Fruit fly (Drosophila melanogaster) whole organism, adult: ENCODE data around the gene CG42613.

Source experiments
- CG11617 ChIP-seq: fragments of 200-800 bp; sonication (Bioruptor generic); optimal IDR thresholded peaks from 2 replicates; lab custom pipeline; 2017; ENCODE audit warnings: mild to moderate bottlenecking, missing biosample characterization, missing genetic modification reagents, missing genetic modification characterization
- CG12768 ChIP-seq: fragments of 200-800 bp; sonication (Bioruptor generic); optimal IDR thresholded peaks from 2 replicates; lab custom pipeline; 2017; ENCODE audit warnings: missing biosample characterization, missing genetic modification characterization, mild to moderate bottlenecking, moderate library complexity, missing genetic modification reagents
- CG14711 ChIP-seq: fragments of 200-800 bp; sonication (Bioruptor generic); optimal IDR thresholded peaks from 2 replicates; lab custom pipeline; 2018; ENCODE audit warnings: missing biosample characterization, mild to moderate bottlenecking, missing genetic modification characterization, moderate library complexity
- CG1620 ChIP-seq: fragments of 200-800 bp; sonication (Bioruptor generic); optimal IDR thresholded peaks from 2 replicates; lab custom pipeline; 2016; ENCODE audit warnings: missing biosample characterization, missing genetic modification characterization
- CG33017 ChIP-seq: fragments of 200-800 bp; sonication (Bioruptor generic); optimal IDR thresholded peaks from 2 replicates; lab custom pipeline; 2018; ENCODE audit warnings: missing biosample characterization, mild to moderate bottlenecking, missing genetic modification characterization, moderate library complexity
- CG5204 ChIP-seq: fragments of 200-800 bp; sonication (Bioruptor generic); optimal IDR thresholded peaks from 2 replicates; lab custom pipeline; 2016; ENCODE audit warnings: missing biosample characterization, missing genetic modification characterization
- CG7045 ChIP-seq: fragments of 200-800 bp; sonication (Bioruptor generic); optimal IDR thresholded peaks from 2 replicates; lab custom pipeline; 2017; ENCODE audit warnings: missing biosample characterization, mild to moderate bottlenecking, missing genetic modification characterization
- CG7101 ChIP-seq: fragments of 200-800 bp; sonication (Bioruptor generic); optimal IDR thresholded peaks from 2 replicates; lab custom pipeline; 2018; ENCODE audit warnings: missing biosample characterization, mild to moderate bottlenecking, missing genetic modification characterization, moderate library complexity
- Clk ChIP-seq: fragments of 200-800 bp; sonication (Bioruptor generic); optimal IDR thresholded peaks from 2 replicates; lab custom pipeline; 2017; ENCODE audit warnings: missing biosample characterization, missing genetic modification characterization
- Crg-1 ChIP-seq: fragments of 200-800 bp; sonication (Bioruptor generic); optimal IDR thresholded peaks from 2 replicates; lab custom pipeline; 2016; ENCODE audit warnings: missing biosample characterization, missing genetic modification characterization
- Hr96 ChIP-seq: fragments of 200-800 bp; sonication (Bioruptor generic); optimal IDR thresholded peaks from 2 replicates; lab custom pipeline; 2016; ENCODE audit warnings: missing biosample characterization, missing genetic modification characterization
- Mnt ChIP-seq: fragments of 200-800 bp; sonication (Bioruptor generic); optimal IDR thresholded peaks from 2 replicates; lab custom pipeline; 2016; ENCODE audit warnings: missing biosample characterization, mild to moderate bottlenecking, missing genetic modification characterization
- bab1 ChIP-seq: fragments of 200-800 bp; sonication (Bioruptor generic); optimal IDR thresholded peaks from 3 replicates; lab custom pipeline; 2019; ENCODE audit warnings: missing biosample characterization, mild to moderate bottlenecking, missing genetic modification characterization, moderate library complexity
- cic ChIP-seq: fragments of 200-800 bp; sonication (Bioruptor generic); optimal IDR thresholded peaks from 2 replicates; lab custom pipeline; 2017; ENCODE audit warnings: missing biosample characterization, mild to moderate bottlenecking, missing genetic modification characterization, moderate library complexity
- cnc ChIP-seq, 2 experiments: fragments of >200 bp; optimal IDR thresholded peaks; 2 replicates each; lab custom pipeline; 2017
- kay ChIP-seq: fragments of 200-800 bp; sonication (Bioruptor generic); peaks from one replicate; lab custom pipeline; 2016; ENCODE audit warnings: missing biosample characterization, missing genetic modification characterization, borderline replicate concordance
- ovo ChIP-seq: fragments of 200-800 bp; sonication (Bioruptor generic); optimal IDR thresholded peaks from 2 replicates; lab custom pipeline; 2016; ENCODE audit warnings: missing biosample characterization, missing genetic modification characterization
- pad ChIP-seq: fragments of 200-800 bp; sonication (Bioruptor generic); optimal IDR thresholded peaks from 3 replicates; lab custom pipeline; 2017; ENCODE audit warnings: missing biosample characterization, missing genetic modification characterization, mild to moderate bottlenecking, moderate library complexity, missing genetic modification reagents
- tj ChIP-seq: fragments of 200-800 bp; sonication (Bioruptor generic); optimal IDR thresholded peaks from 3 replicates; lab custom pipeline; 2017; ENCODE audit warnings: missing biosample characterization, mild to moderate bottlenecking, missing genetic modification characterization, moderate library complexity
- toe ChIP-seq: fragments of 200-800 bp; sonication (Bioruptor generic); optimal IDR thresholded peaks from 2 replicates; lab custom pipeline; 2016; ENCODE audit warnings: missing biosample characterization, missing genetic modification characterization

CG42613 gene

DNA sequence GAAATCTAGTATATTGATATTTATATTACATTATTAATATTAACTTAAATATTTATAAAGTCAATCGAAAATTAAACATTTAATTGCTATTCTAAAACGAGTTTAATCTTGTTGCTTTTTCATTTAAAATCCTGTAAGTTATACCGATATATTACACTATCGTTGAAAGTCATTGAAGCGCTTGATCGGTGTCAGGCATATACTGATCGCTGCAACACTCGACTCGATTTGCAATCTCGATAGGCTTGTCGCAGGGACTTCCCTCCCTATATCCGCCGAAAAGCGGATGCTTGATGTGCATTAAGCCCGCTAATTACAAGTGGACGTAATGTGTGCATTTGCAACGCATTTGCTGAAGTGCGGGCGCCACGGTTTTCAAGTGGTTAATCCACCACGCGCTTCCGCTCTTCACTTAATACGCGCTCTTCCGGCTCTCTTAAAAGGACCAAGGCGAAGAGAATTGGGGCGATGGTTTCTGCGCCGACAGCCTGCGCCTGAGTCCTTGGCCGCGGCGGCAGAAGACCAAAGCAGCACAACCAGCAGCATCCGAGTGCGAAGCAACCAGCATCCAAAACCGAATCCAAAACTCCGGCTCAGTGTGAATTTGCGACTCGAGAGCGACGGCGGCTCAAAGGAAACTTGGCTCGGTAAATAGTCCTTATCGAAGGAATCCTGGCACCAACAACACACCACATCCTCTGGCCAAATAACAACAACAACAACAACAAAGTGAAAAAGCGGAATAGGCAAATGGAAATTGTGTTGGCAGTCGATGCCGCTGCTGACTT lies at the start of gene CG42613:
CG42613 (plus strand) TSS at position 279 of the 788 bp plus-strand sequence.
- peak; percentile 32 for TF ChIP-seq kay (GFP tag; lab: Kevin White, UChicago)
- TF ChIP-seq toe (GFP tag; lab: Kevin White, UChicago) = no peak

DNA sequence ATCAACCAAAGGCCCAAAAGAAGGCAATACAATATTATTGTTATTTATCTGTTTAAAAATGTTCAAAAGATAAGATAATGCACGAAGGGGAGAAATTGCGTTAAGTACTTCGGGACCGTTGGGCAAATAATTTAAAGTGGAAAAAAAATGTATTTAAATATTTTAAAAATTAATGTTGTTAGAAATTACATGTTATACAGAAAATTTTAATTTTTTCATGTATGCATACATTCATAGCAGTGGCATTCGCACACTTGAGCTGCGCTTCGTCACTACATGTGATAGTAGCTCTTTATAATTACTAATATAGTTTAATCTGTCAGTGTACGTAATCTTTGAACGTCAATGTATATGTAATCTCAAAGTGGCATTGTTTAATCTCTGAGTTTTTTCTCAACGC lies 33.8 kb upstream of the CG42613 start:
- TF ChIP-seq Mnt (GFP tag; lab: Kevin White, UChicago) (no peak), CG7101 (peak; percentile 42), toe (GFP tag; lab: Kevin White, UChicago) (no peak), CG33017 (tag; lab: Kevin White, UChicago) (peak; percentile 11), CG11617 (GFP tag; lab: Kevin White, UChicago) (peak; percentile 1), Crg-1 (no peak), Hr96 (GFP tag; lab: Kevin White, UChicago) (no peak), Clk (GFP tag; lab: Kevin White, UChicago) (no peak), cnc (optimal IDR thresholded peaks at IDR 0.05; lab: Kevin White, UChicago) (no peak), tj (no peak), CG14711 (tag; lab: Kevin White, UChicago) (peak; percentile 19), pad (GFP tag; lab: Kevin White, UChicago) (peak; percentile 27), CG1620 (no peak), bab1 (GFP tag; lab: Kevin White, UChicago) (no peak), CG5204 (no peak), CG12768 (GFP tag; lab: Kevin White, UChicago) (no peak), CG7045 (GFP tag; lab: Kevin White, UChicago) (no peak), cic (GFP tag; lab: Kevin White, UChicago) (no peak), kay (GFP tag; lab: Kevin White, UChicago) (peak; percentile 44), ovo (GFP tag; lab: Kevin White, UChicago) (no peak)

DNA sequence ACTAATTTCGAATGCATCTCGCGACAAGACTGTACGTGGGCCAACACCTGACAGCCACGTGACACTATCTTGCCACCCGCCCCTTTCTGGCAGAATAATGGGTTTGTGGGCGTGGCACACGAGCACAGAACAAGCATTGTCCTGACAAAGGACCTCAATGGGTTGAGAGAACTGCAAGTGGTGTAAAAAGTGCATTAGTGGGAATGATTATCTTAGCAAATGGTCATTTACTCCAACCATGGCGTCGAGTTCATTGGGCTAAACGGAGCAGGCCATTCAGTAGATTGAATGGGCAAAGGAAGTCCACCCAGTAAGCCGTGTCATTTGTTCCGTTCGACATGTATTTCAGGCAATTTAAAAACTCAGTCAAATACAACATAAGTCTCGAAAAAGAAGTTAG lies 31.2 kb upstream of the CG42613 start, which contains the start of gene CG14297:
CG14297 (plus strand) TSS at position 301 of the 400 bp plus-strand sequence.
- TF ChIP-seq Clk (GFP tag; lab: Kevin White, UChicago) (no peak), CG14711 (tag; lab: Kevin White, UChicago) (no peak), CG7045 (GFP tag; lab: Kevin White, UChicago) (no peak), Mnt (GFP tag; lab: Kevin White, UChicago) (no peak), CG5204 (no peak), Hr96 (GFP tag; lab: Kevin White, UChicago) (no peak), cnc (optimal IDR thresholded peaks at IDR 0.05; lab: Kevin White, UChicago) (no peak), tj (no peak), cic (GFP tag; lab: Kevin White, UChicago) (no peak), Crg-1 (no peak), CG7101 (no peak)

DNA sequence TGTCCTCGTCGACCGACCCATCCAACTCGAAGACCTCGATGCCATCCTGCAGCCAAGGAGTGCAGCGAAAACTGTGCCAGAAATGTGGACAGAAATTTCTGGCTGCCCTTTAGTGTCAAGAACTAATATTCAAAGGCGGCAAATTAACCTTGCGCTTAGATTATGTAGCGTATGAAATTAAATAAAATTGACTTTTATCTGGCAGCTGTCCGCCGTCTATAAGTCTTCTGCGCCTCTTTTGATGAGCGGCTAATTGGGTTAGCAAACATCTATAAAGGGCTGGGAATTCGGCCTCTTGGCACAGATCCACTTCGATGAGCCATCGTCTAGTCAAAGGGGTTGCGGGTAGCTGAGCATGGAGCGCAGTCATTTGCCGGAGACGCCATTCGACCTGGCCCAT lies 29.9 kb upstream of the CG42613 start, which contains the start of gene Rh2:
Rh2 (plus strand) TSS at position 301 of the 400 bp plus-strand sequence.
- no peak for TF ChIP-seq Crg-1
- no peak for TF ChIP-seq cnc (optimal IDR thresholded peaks at IDR 0.05; lab: Kevin White, UChicago)
- no peak for TF ChIP-seq CG5204
- TF ChIP-seq CG11617 (GFP tag; lab: Kevin White, UChicago) = no peak

DNA sequence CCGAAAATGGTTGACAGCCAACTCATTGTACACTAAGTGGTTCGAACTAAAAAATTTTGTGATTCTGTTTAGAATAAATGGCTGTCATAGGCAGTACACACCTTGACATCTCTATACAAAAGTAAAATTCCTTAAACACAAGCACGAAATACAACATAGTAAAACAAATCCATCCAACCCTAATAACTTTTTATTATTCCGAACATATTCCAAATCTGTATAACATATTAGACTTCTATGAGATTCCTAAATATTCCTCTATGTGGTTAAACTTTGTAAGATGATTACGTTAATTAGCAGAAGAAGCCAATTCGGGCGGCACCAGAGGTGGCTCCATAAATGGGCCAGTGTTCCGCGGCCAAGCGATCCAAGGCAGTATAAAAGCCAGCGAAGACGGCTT lies 26.8 kb upstream of the CG42613 start, which contains the start of gene CG14294:
CG14294 (minus strand) TSS at position 101 of the 400 bp plus-strand sequence.
- TF ChIP-seq kay (GFP tag; lab: Kevin White, UChicago) = no peak
- no peak for TF ChIP-seq tj
- TF ChIP-seq CG7101 = no peak

DNA sequence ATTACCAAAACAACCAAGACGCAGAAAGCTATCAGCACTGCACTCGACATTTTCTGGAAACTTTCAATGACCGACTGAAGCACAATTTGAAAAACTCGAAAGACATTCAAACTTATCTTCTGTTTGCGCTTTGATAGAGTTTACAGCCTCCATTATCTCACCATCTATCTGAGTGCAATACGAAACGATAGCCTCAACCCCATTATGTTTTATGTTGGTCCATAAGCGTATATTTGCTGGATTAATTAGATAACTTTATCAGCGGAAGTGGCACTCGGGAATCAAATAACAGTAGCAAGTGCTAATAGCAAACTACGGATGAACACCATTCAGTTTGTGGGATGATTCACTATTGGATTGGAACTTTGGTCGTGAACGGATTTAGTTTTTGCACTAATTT lies 26.1 kb upstream of the CG42613 start, which contains the start of gene CG34284:
CG34284 (minus strand) TSS at position 76 of the 400 bp plus-strand sequence.
- TF ChIP-seq pad (GFP tag; lab: Kevin White, UChicago) (no peak), CG33017 (tag; lab: Kevin White, UChicago) (peak; percentile 52)

DNA sequence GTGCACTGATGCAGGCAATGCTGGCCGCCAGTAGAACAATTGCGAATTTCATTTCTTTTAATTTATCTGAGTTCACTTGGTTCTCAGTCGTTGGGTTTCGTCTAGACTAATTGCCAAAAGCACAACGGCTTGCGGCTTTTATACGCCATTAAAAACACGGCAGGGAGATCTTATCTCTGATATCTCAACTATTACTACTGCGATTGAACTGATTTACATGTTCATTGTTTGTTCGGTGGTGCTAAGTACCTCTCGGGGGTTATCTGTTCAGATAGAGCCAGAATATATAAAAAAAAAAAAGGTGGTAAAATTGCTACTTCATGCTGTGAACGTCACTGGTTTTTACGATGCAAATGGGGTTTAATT lies 23.5 kb upstream of the CG42613 start, which contains the start of gene CG14292:
CG14292 (minus strand) TSS at position 101 of the 366 bp plus-strand sequence.
- TF ChIP-seq pad (GFP tag; lab: Kevin White, UChicago) (no peak), cic (GFP tag; lab: Kevin White, UChicago) (no peak), toe (GFP tag; lab: Kevin White, UChicago) (no peak), CG1620 (no peak), CG14711 (tag; lab: Kevin White, UChicago) (no peak), kay (GFP tag; lab: Kevin White, UChicago) (no peak), CG33017 (tag; lab: Kevin White, UChicago) (no peak), CG12768 (GFP tag; lab: Kevin White, UChicago) (no peak), CG7101 (no peak), Mnt (GFP tag; lab: Kevin White, UChicago) (no peak), Crg-1 (no peak), CG5204 (no peak), Hr96 (GFP tag; lab: Kevin White, UChicago) (no peak), CG11617 (GFP tag; lab: Kevin White, UChicago) (no peak), bab1 (GFP tag; lab: Kevin White, UChicago) (no peak), tj (no peak)
